Fruit fly (Drosophila melanogaster): ENCODE results near the gene Csk.
A peak's percentile ranks its signal among the peaks of the same experiment; 100 is the strongest.

Gene Csk

dm6 chr3R:11661712-11662111, 11.2 kb upstream of the Csk start:
- TF ChIP-seq fru (GFP tag; optimal IDR thresholded peaks at IDR 0.05) (peak; percentile 0), brk (GFP tag; optimal IDR thresholded peaks at IDR 0.05) (no peak)

dm6 chr3R:11661187-11661586, 10.7 kb upstream of the Csk start:
- TF ChIP-seq rgr (GFP tag; optimal IDR thresholded peaks at IDR 0.05) (no peak), Hnf4 (GFP tag; optimal IDR thresholded peaks at IDR 0.05) (no peak), CG9705 (GFP tag; optimal IDR thresholded peaks at IDR 0.05) (no peak), Jra (GFP tag; optimal IDR thresholded peaks at IDR 0.05) (no peak), Vsx2 (GFP tag; optimal IDR thresholded peaks at IDR 0.05; ENCODE audit: partially characterized antibody) (no peak), woc (GFP tag; optimal IDR thresholded peaks at IDR 0.05) (no peak), OdsH (GFP tag; optimal IDR thresholded peaks at IDR 0.05) (no peak), psq (GFP tag; optimal IDR thresholded peaks at IDR 0.05) (no peak), h (GFP tag; optimal IDR thresholded peaks at IDR 0.05) (no peak), Myc (optimal IDR thresholded peaks at IDR 0.05) (no peak), CG32264 (GFP tag; optimal IDR thresholded peaks at IDR 0.05) (no peak), dl (GFP tag; optimal IDR thresholded peaks at IDR 0.05; ENCODE audit: insufficient read depth in 1 of 2, partially characterized antibody in 2 of 2) (no peak), Hr83 (GFP tag; optimal IDR thresholded peaks at IDR 0.05; ENCODE audit: poor library complexity, severe bottlenecking) (no peak), CrebA (GFP tag; optimal IDR thresholded peaks at IDR 0.05; ENCODE audit: borderline replicate concordance) (no peak), ey (GFP tag; optimal IDR thresholded peaks at IDR 0.05) (no peak)

dm6 chr3R:11657786-11658193, 7.3 kb upstream of the Csk start:
- peak; percentile 72 for TF ChIP-seq tai (GFP tag; optimal IDR thresholded peaks at IDR 0.05)
- peak; percentile 88 for TF ChIP-seq rgr (GFP tag; optimal IDR thresholded peaks at IDR 0.05)
- TF ChIP-seq br (GFP tag; optimal IDR thresholded peaks at IDR 0.05) = peak; percentile 90
- TF ChIP-seq brk (GFP tag; optimal IDR thresholded peaks at IDR 0.05) = peak; percentile 82
- peak; percentile 42 to 90 for TF ChIP-seq foxo (GFP tag; optimal IDR thresholded peaks at IDR 0.05)
- no peak for TF ChIP-seq Myc (optimal IDR thresholded peaks at IDR 0.05)
- no peak for TF ChIP-seq GATAd (GFP tag; optimal IDR thresholded peaks at IDR 0.05)
- TF ChIP-seq Abd-B (GFP tag; optimal IDR thresholded peaks at IDR 0.05) = no peak
- TF ChIP-seq dmrt93B (GFP tag; optimal IDR thresholded peaks at IDR 0.05) = peak; percentile 47
- TF ChIP-seq jim (GFP tag; optimal IDR thresholded peaks at IDR 0.05) = no peak
- no peak for TF ChIP-seq Hr78 (GFP tag; optimal IDR thresholded peaks at IDR 0.05)
- TF ChIP-seq Vsx2 (GFP tag; optimal IDR thresholded peaks at IDR 0.05; ENCODE audit: partially characterized antibody) = no peak
- TF ChIP-seq fru (GFP tag; optimal IDR thresholded peaks at IDR 0.05) = peak; percentile 92
- no peak for TF ChIP-seq sv (GFP tag; optimal IDR thresholded peaks at IDR 0.05)
- TF ChIP-seq Dfd (GFP tag; optimal IDR thresholded peaks at IDR 0.05) = no peak
- TF ChIP-seq ey (GFP tag; optimal IDR thresholded peaks at IDR 0.05) = peak; percentile 92
- no peak for TF ChIP-seq CrebA (GFP tag; optimal IDR thresholded peaks at IDR 0.05; ENCODE audit: borderline replicate concordance)
- peak; percentile 87 for TF ChIP-seq OdsH (GFP tag; optimal IDR thresholded peaks at IDR 0.05)
- TF ChIP-seq sage (GFP tag; optimal IDR thresholded peaks at IDR 0.05) = peak; percentile 78
- no peak for TF ChIP-seq dl (GFP tag; optimal IDR thresholded peaks at IDR 0.05; ENCODE audit: insufficient read depth in 1 of 2, partially characterized antibody in 2 of 2)
- TF ChIP-seq woc (GFP tag; optimal IDR thresholded peaks at IDR 0.05) = peak; percentile 93
- TF ChIP-seq dsf (GFP tag; optimal IDR thresholded peaks at IDR 0.05; ENCODE audit: borderline replicate concordance) = no peak
- TF ChIP-seq psq (GFP tag; optimal IDR thresholded peaks at IDR 0.05) = peak; percentile 80
- TF ChIP-seq Hnf4 (GFP tag; optimal IDR thresholded peaks at IDR 0.05) = peak; percentile 92
- no peak for TF ChIP-seq lola (GFP tag; optimal IDR thresholded peaks at IDR 0.05)
- no peak for TF ChIP-seq Mio (GFP tag; optimal IDR thresholded peaks at IDR 0.05)
- TF ChIP-seq Sp1 (GFP tag; optimal IDR thresholded peaks at IDR 0.05) = peak; percentile 84
- peak; percentile 83 for TF ChIP-seq HLH106 (tag; optimal IDR thresholded peaks at IDR 0.05)
- TF ChIP-seq CG32264 (GFP tag; optimal IDR thresholded peaks at IDR 0.05) = peak; percentile 70
- no peak for TF ChIP-seq N (GFP tag; optimal IDR thresholded peaks at IDR 0.05)
- no peak for TF ChIP-seq usp (GFP tag; optimal IDR thresholded peaks at IDR 0.05)
- TF ChIP-seq Jra (GFP tag; optimal IDR thresholded peaks at IDR 0.05) = peak; percentile 70
- TF ChIP-seq Rel (GFP tag; optimal IDR thresholded peaks at IDR 0.05) = peak; percentile 79
- TF ChIP-seq Rel (tag; optimal IDR thresholded peaks at IDR 0.05) = peak; percentile 69
- TF ChIP-seq pan (optimal IDR thresholded peaks at IDR 0.05) = no peak
- TF ChIP-seq Hr83 (GFP tag; optimal IDR thresholded peaks at IDR 0.05; ENCODE audit: poor library complexity, severe bottlenecking) = peak; percentile 19
- no peak for TF ChIP-seq Dif (GFP tag; optimal IDR thresholded peaks at IDR 0.05; ENCODE audit: partially characterized antibody)
- peak; percentile 91 for TF ChIP-seq h (GFP tag; optimal IDR thresholded peaks at IDR 0.05)
- TF ChIP-seq CG9705 (GFP tag; optimal IDR thresholded peaks at IDR 0.05) = peak; percentile 56
